Worm (Caenorhabditis elegans) whole organism, early embryonic: Measurements from ENCODE around the gene F37A4.4.

Experiments used
- B0310.2 ChIP-seq: sonication (generic microtip); optimal IDR thresholded peaks from 2 replicates; lab custom pipeline; 2016; ENCODE audit warnings: mild to moderate bottlenecking, missing genetic modification characterization, missing compliant biosample characterization
- F13C5.2 ChIP-seq: sonication (generic microtip); optimal IDR thresholded peaks from 2 replicates; lab custom pipeline; 2017; ENCODE audit warnings: mild to moderate bottlenecking, missing genetic modification characterization, inconsistent platforms, missing compliant biosample characterization
- aly-1 ChIP-seq: sonication (generic microtip); optimal IDR thresholded peaks from 2 replicates; lab custom pipeline; 2016; ENCODE audit warnings: missing genetic modification characterization, missing compliant biosample characterization
- ama-1 ChIP-seq: fragments of 150-350 bp; optimal IDR thresholded peaks from 2 replicates; lab custom pipeline; 2014
- ceh-13 ChIP-seq: fragments of 200-800 bp; sonication (Bioruptor generic); optimal IDR thresholded peaks from 2 replicates; lab custom pipeline; 2018; ENCODE audit warnings: mild to moderate bottlenecking, missing genetic modification characterization, missing compliant biosample characterization
- ceh-36 ChIP-seq: sonication (generic microtip); optimal IDR thresholded peaks from 2 replicates; lab custom pipeline; 2016; ENCODE audit warnings: missing genetic modification characterization, inconsistent platforms, missing compliant biosample characterization
- ets-7 ChIP-seq: sonication (generic microtip); optimal IDR thresholded peaks from 2 replicates; lab custom pipeline; 2016; ENCODE audit warnings: missing genotype, missing genetic modification characterization, missing compliant biosample characterization
- flt-1 ChIP-seq: fragments of 200-800 bp; sonication (Bioruptor generic); IDR thresholded peaks from 2 replicates; pipeline ENCODE4 v1.3.6; 2022; ENCODE audit warnings: missing genetic modification characterization, missing compliant biosample characterization
- hmbx-1 ChIP-seq: sonication (generic microtip); optimal IDR thresholded peaks from 2 replicates; lab custom pipeline; 2016; ENCODE audit warnings: mild to moderate bottlenecking, missing genetic modification characterization, missing compliant biosample characterization
- hmg-4 ChIP-seq: fragments of 200-800 bp; sonication (Bioruptor generic); optimal IDR thresholded peaks from 2 replicates; lab custom pipeline; 2018; ENCODE audit warnings: mild to moderate bottlenecking, missing genetic modification characterization, missing compliant biosample characterization
- hnd-1 ChIP-seq: sonication (generic microtip); optimal IDR thresholded peaks from 2 replicates; lab custom pipeline; 2016; ENCODE audit warnings: missing genetic modification characterization, missing compliant biosample characterization
- pes-1 ChIP-seq: fragments of 200-800 bp; sonication (Bioruptor generic); IDR thresholded peaks from 2 replicates; pipeline ENCODE4 v1.3.6; 2022; ENCODE audit warnings: missing genetic modification reagents, missing genetic modification characterization, missing compliant biosample characterization
- scrt-1 ChIP-seq: fragments of 200-800 bp; sonication (Bioruptor generic); IDR thresholded peaks from 2 replicates; pipeline ENCODE4 v1.3.6; 2022; ENCODE audit warnings: missing genetic modification characterization, missing compliant biosample characterization
- sea-1 ChIP-seq: fragments of 200-800 bp; sonication (Bioruptor generic); conservative IDR thresholded peaks from 2 replicates; pipeline ENCODE4 v1.3.6; 2022; ENCODE audit warnings: missing genetic modification characterization, missing compliant biosample characterization
- tbx-11 ChIP-seq: fragments of 200-800 bp; sonication (Bioruptor generic); IDR thresholded peaks from 2 replicates; pipeline ENCODE4 v1.3.6; 2022; ENCODE audit warnings: missing genetic modification characterization, missing compliant biosample characterization
- tbx-37 ChIP-seq: fragments of 200-800 bp; sonication (Bioruptor generic); conservative IDR thresholded peaks from 2 replicates; pipeline ENCODE4 v1.3.6; 2022; ENCODE audit warnings: missing genetic modification reagents, missing genetic modification characterization, missing compliant biosample characterization
- tra-4 ChIP-seq: sonication (generic microtip); optimal IDR thresholded peaks from 2 replicates; lab custom pipeline; 2017; ENCODE audit warnings: missing genetic modification characterization, missing compliant biosample characterization

The F37A4.4 gene

ce11 chrIII:6713266-6713665, at the start of gene F37A4.4:
TSS of gene F37A4.4 (plus strand) at chrIII:6713566.
- TF ChIP-seq tra-4 (tag; lab: Kevin White, UChicago) (no peak), tbx-37 (no peak), scrt-1 (GFP tag; lab: Robert Waterston, UW) (no peak)

- no peak for TF ChIP-seq F13C5.2 (tag; lab: Kevin White, UChicago)
- no peak for TF ChIP-seq ets-7 (tag; lab: Kevin White, UChicago)
- no peak for TF ChIP-seq scrt-1 (GFP tag; lab: Robert Waterston, UW)
- TF ChIP-seq ceh-36 (tag; lab: Kevin White, UChicago): no peak
- no peak for TF ChIP-seq flt-1 (GFP tag; lab: Robert Waterston, UW)
- no peak for TF ChIP-seq tra-4 (tag; lab: Kevin White, UChicago)
- TF ChIP-seq hmg-4 (GFP tag; lab: Kevin White, UChicago): no peak
- TF ChIP-seq aly-1 (tag; lab: Kevin White, UChicago): no peak
- no peak for TF ChIP-seq tbx-37
- TF ChIP-seq tbx-11 (GFP tag; lab: Robert Waterston, UW): no peak
- TF ChIP-seq hnd-1 (tag; lab: Kevin White, UChicago): no peak
- TF ChIP-seq B0310.2 (tag; lab: Kevin White, UChicago): no peak
- TF ChIP-seq sea-1 (GFP tag; lab: Robert Waterston, UW): no peak
- no peak for TF ChIP-seq pes-1 (GFP tag; lab: Robert Waterston, UW)
- no peak for TF ChIP-seq hmbx-1 (tag; lab: Kevin White, UChicago)
- TF ChIP-seq ama-1: no peak
- TF ChIP-seq ceh-13 (GFP tag; lab: Kevin White, UChicago): no peak
These were observed 42.6 kb upstream of the F37A4.4 start for ce11 chrIII:6670737-6671242.

ce11 chrIII:6675460-6675859, 37.9 kb upstream of the F37A4.4 start, which contains the start of gene rbf-1:
TSS of gene rbf-1 (plus strand) at chrIII:6675760.
- TF ChIP-seq aly-1 (tag; lab: Kevin White, UChicago) (no peak), pes-1 (GFP tag; lab: Robert Waterston, UW) (no peak), scrt-1 (GFP tag; lab: Robert Waterston, UW) (no peak), ets-7 (tag; lab: Kevin White, UChicago) (no peak), tra-4 (tag; lab: Kevin White, UChicago) (no peak), ceh-36 (tag; lab: Kevin White, UChicago) (no peak), flt-1 (GFP tag; lab: Robert Waterston, UW) (no peak), tbx-37 (no peak), ceh-13 (GFP tag; lab: Kevin White, UChicago) (no peak), sea-1 (GFP tag; lab: Robert Waterston, UW) (no peak), tbx-11 (GFP tag; lab: Robert Waterston, UW) (no peak), hmbx-1 (tag; lab: Kevin White, UChicago) (no peak), B0310.2 (tag; lab: Kevin White, UChicago) (no peak), F13C5.2 (tag; lab: Kevin White, UChicago) (no peak), ama-1 (no peak), hmg-4 (GFP tag; lab: Kevin White, UChicago) (no peak), hnd-1 (tag; lab: Kevin White, UChicago) (no peak)

ce11 chrIII:6677304-6677703, 36.1 kb upstream of the F37A4.4 start:
- TF ChIP-seq ets-7 (tag; lab: Kevin White, UChicago) (no peak), ceh-36 (tag; lab: Kevin White, UChicago) (no peak), tbx-37 (no peak), F13C5.2 (tag; lab: Kevin White, UChicago) (no peak), hmbx-1 (tag; lab: Kevin White, UChicago) (no peak), pes-1 (GFP tag; lab: Robert Waterston, UW) (no peak), ama-1 (no peak), tbx-11 (GFP tag; lab: Robert Waterston, UW) (no peak), hnd-1 (tag; lab: Kevin White, UChicago) (no peak), hmg-4 (GFP tag; lab: Kevin White, UChicago) (no peak), scrt-1 (GFP tag; lab: Robert Waterston, UW) (no peak), flt-1 (GFP tag; lab: Robert Waterston, UW) (no peak), tra-4 (tag; lab: Kevin White, UChicago) (no peak)

ce11 chrIII:6679323-6679722, 34.0 kb upstream of the F37A4.4 start:
- TF ChIP-seq flt-1 (GFP tag; lab: Robert Waterston, UW) (no peak), F13C5.2 (tag; lab: Kevin White, UChicago) (no peak), aly-1 (tag; lab: Kevin White, UChicago) (no peak), hmbx-1 (tag; lab: Kevin White, UChicago) (no peak), tbx-37 (no peak), tra-4 (tag; lab: Kevin White, UChicago) (no peak), hmg-4 (GFP tag; lab: Kevin White, UChicago) (no peak)

ce11 chrIII:6680963-6681362, 32.4 kb upstream of the F37A4.4 start:
- no peak for TF ChIP-seq scrt-1 (GFP tag; lab: Robert Waterston, UW)
- TF ChIP-seq flt-1 (GFP tag; lab: Robert Waterston, UW): no peak
- TF ChIP-seq pes-1 (GFP tag; lab: Robert Waterston, UW): no peak
- no peak for TF ChIP-seq tbx-11 (GFP tag; lab: Robert Waterston, UW)

ce11 chrIII:6681790-6682189, 31.6 kb upstream of the F37A4.4 start:
- TF ChIP-seq pes-1 (GFP tag; lab: Robert Waterston, UW): no peak
- TF ChIP-seq tbx-11 (GFP tag; lab: Robert Waterston, UW): no peak
- TF ChIP-seq hmg-4 (GFP tag; lab: Kevin White, UChicago): no peak
- no peak for TF ChIP-seq ets-7 (tag; lab: Kevin White, UChicago)
- no peak for TF ChIP-seq hnd-1 (tag; lab: Kevin White, UChicago)
- no peak for TF ChIP-seq aly-1 (tag; lab: Kevin White, UChicago)
- no peak for TF ChIP-seq hmbx-1 (tag; lab: Kevin White, UChicago)
- no peak for TF ChIP-seq flt-1 (GFP tag; lab: Robert Waterston, UW)
- no peak for TF ChIP-seq tbx-37
- no peak for TF ChIP-seq ama-1
- TF ChIP-seq scrt-1 (GFP tag; lab: Robert Waterston, UW): no peak
- no peak for TF ChIP-seq ceh-13 (GFP tag; lab: Kevin White, UChicago)
- TF ChIP-seq ceh-36 (tag; lab: Kevin White, UChicago): no peak
- no peak for TF ChIP-seq sea-1 (GFP tag; lab: Robert Waterston, UW)
